Fruit fly (Drosophila melanogaster) whole organism, wandering third instar larva: ENCODE measurements around the gene Rph.

ENCODE experiments used
- Abd-B ChIP-seq: fragments of >200 bp; optimal IDR thresholded peaks from 2 replicates; lab custom pipeline; 2017; ENCODE audit warnings: missing biosample characterization, missing genetic modification characterization
- CG32264 ChIP-seq: fragments of 200-800 bp; sonication (Bioruptor generic); optimal IDR thresholded peaks from 2 replicates; lab custom pipeline; 2016; ENCODE audit warnings: missing biosample characterization, missing genetic modification characterization
- CG9705 ChIP-seq: fragments of 200-800 bp; sonication (Bioruptor generic); optimal IDR thresholded peaks from 2 replicates; lab custom pipeline; 2018; ENCODE audit warnings: missing biosample characterization, mild to moderate bottlenecking, missing genetic modification characterization
- CrebA ChIP-seq: fragments of 200-800 bp; sonication (Bioruptor generic); optimal IDR thresholded peaks from 2 replicates; lab custom pipeline; 2016; ENCODE audit warnings: missing biosample characterization, mild to moderate bottlenecking, missing genetic modification characterization, borderline replicate concordance
- Dfd ChIP-seq: fragments of >200 bp; optimal IDR thresholded peaks from 2 replicates; lab custom pipeline; 2017; ENCODE audit warnings: missing biosample characterization, missing genetic modification characterization
- Dif ChIP-seq: fragments of 200-275, 200-300 bp; sonication (Bioruptor generic); optimal IDR thresholded peaks from 2 replicates; lab custom pipeline; 2018; ENCODE audit warnings: missing biosample characterization, missing genetic modification characterization; ENCODE audit not compliant: partially characterized antibody
- GATAd ChIP-seq: sonication (Bioruptor generic); optimal IDR thresholded peaks from 2 replicates; lab custom pipeline; 2016; ENCODE audit warnings: missing biosample characterization, missing genetic modification characterization
- HLH106 ChIP-seq: fragments of 200-800 bp; optimal IDR thresholded peaks from 3 replicates; lab custom pipeline; 2019; ENCODE audit warnings: missing biosample characterization, mild to moderate bottlenecking, missing genetic modification characterization, moderate library complexity
- Hnf4 ChIP-seq: fragments of 200-800 bp; sonication (Bioruptor generic); optimal IDR thresholded peaks from 2 replicates; lab custom pipeline; 2016; ENCODE audit warnings: missing biosample characterization, mild to moderate bottlenecking, missing genetic modification characterization
- Hr78 ChIP-seq: fragments of >200 bp; optimal IDR thresholded peaks from 2 replicates; lab custom pipeline; 2017; ENCODE audit warnings: missing biosample characterization, missing genetic modification characterization
- Hr83 ChIP-seq: fragments of 200-300 bp; sonication (Bioruptor generic); optimal IDR thresholded peaks from 2 replicates; lab custom pipeline; 2016; ENCODE audit warnings: missing biosample characterization, mild to moderate bottlenecking, missing genetic modification characterization, moderate library complexity; ENCODE audit not compliant: poor library complexity, severe bottlenecking
- Jra ChIP-seq: sonication (Bioruptor generic); optimal IDR thresholded peaks from 2 replicates; lab custom pipeline; 2016; ENCODE audit warnings: missing biosample characterization, missing genetic modification characterization
- Mio ChIP-seq: sonication (Bioruptor generic); optimal IDR thresholded peaks from 2 replicates; lab custom pipeline; 2016; ENCODE audit warnings: missing biosample characterization, missing genetic modification characterization
- Myc ChIP-seq: fragments of >200 bp; optimal IDR thresholded peaks from 2 replicates; lab custom pipeline; 2017
- N ChIP-seq: fragments of >200 bp; optimal IDR thresholded peaks from 2 replicates; lab custom pipeline; 2018; ENCODE audit warnings: missing biosample characterization, missing external identifiers, missing genetic modification characterization
- OdsH ChIP-seq: fragments of 200-800 bp; sonication (Bioruptor generic); optimal IDR thresholded peaks from 2 replicates; lab custom pipeline; 2016; ENCODE audit warnings: missing biosample characterization, mild to moderate bottlenecking, missing genetic modification characterization
- Rel ChIP-seq, 2 experiments: fragments of 200-800 bp; sonication (Bioruptor generic) in 1 of 2; optimal IDR thresholded peaks; 2 replicates in 1 of 2; 3 replicates in 1 of 2; lab custom pipeline; 2016 to 2019; ENCODE audit warnings: mild to moderate bottlenecking in 2 of 2, missing biosample characterization in 2 of 2, missing genetic modification characterization in 2 of 2, moderate library complexity in 1 of 2
- Sp1 ChIP-seq: fragments of 200-800 bp; sonication (Bioruptor generic); optimal IDR thresholded peaks from 3 replicates; lab custom pipeline; 2019; ENCODE audit warnings: missing biosample characterization, mild to moderate bottlenecking, missing genetic modification characterization, moderate library complexity
- Vsx2 ChIP-seq: fragments of 200-300, 225-300 bp; sonication (Bioruptor generic); optimal IDR thresholded peaks from 2 replicates; lab custom pipeline; 2018; ENCODE audit warnings: missing biosample characterization, missing genetic modification characterization; ENCODE audit not compliant: partially characterized antibody
- br ChIP-seq: fragments of 200-800 bp; sonication (Bioruptor generic); optimal IDR thresholded peaks from 2 replicates; lab custom pipeline; 2016; ENCODE audit warnings: missing biosample characterization, missing genetic modification characterization
- brk ChIP-seq: fragments of 200-800 bp; sonication (Bioruptor generic); optimal IDR thresholded peaks from 2 replicates; lab custom pipeline; 2016; ENCODE audit warnings: missing biosample characterization, mild to moderate bottlenecking, missing genetic modification characterization
- dl ChIP-seq, 2 experiments: fragments of 175-275, 200-275 bp in 1 of 2; fragments of 200-275 bp in 1 of 2; sonication (Bioruptor generic); optimal IDR thresholded peaks; lab custom pipeline; 2018; ENCODE audit warnings: mild to moderate bottlenecking in 2 of 2, missing biosample characterization in 2 of 2, missing genetic modification characterization in 2 of 2, moderate library complexity in 2 of 2; ENCODE audit not compliant: partially characterized antibody in 2 of 2, insufficient read depth in 1 of 2
- dmrt93B ChIP-seq: fragments of 200-800 bp; sonication (Bioruptor generic); optimal IDR thresholded peaks from 2 replicates; lab custom pipeline; 2018; ENCODE audit warnings: missing biosample characterization, mild to moderate bottlenecking, missing genetic modification characterization
- dsf ChIP-seq: sonication (Bioruptor generic); optimal IDR thresholded peaks from 2 replicates; lab custom pipeline; 2016; ENCODE audit warnings: missing biosample characterization, missing genetic modification characterization, borderline replicate concordance
- ey ChIP-seq: fragments of 200-800 bp; sonication (Bioruptor generic); optimal IDR thresholded peaks from 2 replicates; lab custom pipeline; 2016; ENCODE audit warnings: missing biosample characterization, missing genetic modification characterization
- foxo ChIP-seq, 2 experiments: fragments of 200-800 bp; sonication (Bioruptor generic); optimal IDR thresholded peaks; 2 replicates in 1 of 2; 3 replicates in 1 of 2; lab custom pipeline; 2016 to 2017; ENCODE audit warnings: missing biosample characterization in 2 of 2, missing genetic modification characterization in 2 of 2
- fru ChIP-seq: fragments of 200-800 bp; sonication (Bioruptor generic); optimal IDR thresholded peaks from 3 replicates; lab custom pipeline; 2016; ENCODE audit warnings: missing biosample characterization, mild to moderate bottlenecking, missing genetic modification characterization
- h ChIP-seq: fragments of 200-800 bp; sonication (Bioruptor generic); optimal IDR thresholded peaks from 3 replicates; lab custom pipeline; 2016; ENCODE audit warnings: missing biosample characterization, mild to moderate bottlenecking, missing genetic modification characterization
- jim ChIP-seq: fragments of 175-275, 200-325 bp; sonication (Bioruptor generic); optimal IDR thresholded peaks from 2 replicates; lab custom pipeline; 2016; ENCODE audit warnings: missing biosample characterization, mild to moderate bottlenecking, missing genetic modification characterization
- lola ChIP-seq: fragments of >200 bp; optimal IDR thresholded peaks from 2 replicates; lab custom pipeline; 2017; ENCODE audit warnings: missing biosample characterization, missing genetic modification characterization
- pan ChIP-seq: fragments of >200 bp; optimal IDR thresholded peaks from 2 replicates; lab custom pipeline; 2017
- psq ChIP-seq: fragments of 200-800 bp; sonication (Bioruptor generic); optimal IDR thresholded peaks from 3 replicates; lab custom pipeline; 2017; ENCODE audit warnings: missing biosample characterization, mild to moderate bottlenecking, missing genetic modification characterization, moderate library complexity
- rgr ChIP-seq: fragments of 200-800 bp; sonication (Bioruptor generic); optimal IDR thresholded peaks from 3 replicates; lab custom pipeline; 2016; ENCODE audit warnings: missing biosample characterization, mild to moderate bottlenecking, missing genetic modification characterization
- sage ChIP-seq: fragments of 200-800 bp; sonication (Bioruptor generic); optimal IDR thresholded peaks from 2 replicates; lab custom pipeline; 2016; ENCODE audit warnings: missing biosample characterization, mild to moderate bottlenecking, missing genetic modification characterization
- sv ChIP-seq: fragments of 200-800 bp; sonication (Bioruptor generic); optimal IDR thresholded peaks from 3 replicates; lab custom pipeline; 2016; ENCODE audit warnings: missing biosample characterization, missing genetic modification characterization
- tai ChIP-seq: sonication (Bioruptor generic); optimal IDR thresholded peaks from 2 replicates; lab custom pipeline; 2016; ENCODE audit warnings: missing biosample characterization, missing genetic modification characterization
- usp ChIP-seq: fragments of >200 bp; optimal IDR thresholded peaks from 2 replicates; lab custom pipeline; 2017; ENCODE audit warnings: missing biosample characterization, missing genetic modification characterization
- woc ChIP-seq: sonication (Bioruptor generic); optimal IDR thresholded peaks from 2 replicates; lab custom pipeline; 2016; ENCODE audit warnings: missing biosample characterization, mild to moderate bottlenecking, missing genetic modification characterization

The Rph gene

DNA sequence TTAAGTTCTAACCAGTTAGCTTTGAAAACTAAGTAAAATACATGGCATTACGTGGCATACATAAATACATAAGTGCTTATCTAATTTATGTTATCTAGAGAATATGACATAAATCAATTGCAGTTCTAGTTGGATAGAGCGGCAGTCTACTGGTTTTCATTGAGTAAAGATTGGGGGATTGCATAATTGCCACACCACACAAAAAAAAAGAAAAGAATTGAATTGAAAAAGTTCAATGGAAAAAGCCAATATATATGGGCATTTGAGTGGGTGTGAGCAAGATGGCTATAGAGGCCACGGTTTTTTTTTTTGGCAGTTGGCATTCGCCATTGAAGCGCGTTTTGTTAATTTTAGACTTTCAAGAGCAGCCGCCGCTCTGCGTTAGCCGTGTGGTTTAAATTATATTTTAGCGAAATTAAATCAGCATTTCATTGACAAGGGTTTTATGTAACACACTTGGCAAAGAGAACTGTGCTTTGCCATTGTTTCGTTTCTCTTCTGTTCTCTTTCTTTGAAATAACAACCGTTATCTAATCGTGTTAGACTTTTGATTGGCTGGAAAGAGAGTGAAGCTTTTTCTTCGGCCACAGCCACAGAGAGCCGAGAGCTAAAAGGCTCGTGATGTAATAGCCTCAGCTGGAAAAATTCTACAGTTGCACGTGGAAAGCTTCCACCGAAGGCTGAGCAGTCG, 26.1 kb upstream of the Rph start:
- TF ChIP-seq CrebA (GFP tag; lab: Kevin White, UChicago) = peak; percentile 48
- TF ChIP-seq HLH106 (tag; lab: Kevin White, UChicago) = no peak
- no peak for TF ChIP-seq fru (GFP tag; lab: Kevin White, UChicago)
- TF ChIP-seq psq = no peak

DNA sequence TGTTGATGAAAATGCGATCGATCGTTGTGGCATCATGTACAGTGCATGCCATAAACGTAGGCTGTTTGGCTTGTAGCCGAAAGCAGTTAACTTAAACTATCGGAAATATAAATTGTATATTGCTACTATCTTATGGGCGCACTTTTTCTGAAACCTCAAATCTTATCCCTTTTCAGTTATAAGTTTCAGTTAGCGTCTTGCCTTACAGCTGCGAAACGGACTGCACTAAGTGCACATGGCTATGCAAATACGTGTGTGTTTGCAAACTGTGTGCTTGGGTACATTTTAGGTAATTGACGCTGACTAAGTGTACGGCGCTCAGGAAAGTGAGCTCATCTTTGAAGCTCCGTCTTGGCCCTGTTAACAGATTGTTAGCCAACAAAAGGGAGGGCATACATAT, 18.2 kb upstream of the Rph start:
- TF ChIP-seq Hr83 (GFP tag; lab: Kevin White, UChicago) (peak; percentile 50), N (GFP tag; lab: Kevin White, UChicago) (no peak), psq (peak; percentile 44), fru (GFP tag; lab: Kevin White, UChicago) (peak; percentile 79), Abd-B (GFP tag; lab: Kevin White, UChicago) (no peak), dmrt93B (GFP tag; lab: Kevin White, UChicago) (peak; percentile 64), dsf (no peak), ey (GFP tag; lab: Kevin White, UChicago) (peak; percentile 77), woc (GFP tag; lab: Kevin White, UChicago) (peak; percentile 32), OdsH (GFP tag; lab: Kevin White, UChicago) (peak; percentile 78), sage (peak; percentile 35), lola (GFP tag; lab: Kevin White, UChicago) (no peak), h (GFP tag; lab: Kevin White, UChicago) (peak; percentile 88), br (peak; percentile 80), foxo (GFP tag; optimal IDR thresholded peaks at IDR 0.05; lab: Kevin White, UChicago) (peak in 1 of 2 experiments; percentile 84), Myc (no peak), HLH106 (tag; lab: Kevin White, UChicago) (peak; percentile 82), usp (GFP tag; lab: Kevin White, UChicago) (no peak), Dfd (no peak), Jra (GFP tag; lab: Kevin White, UChicago) (no peak), GATAd (GFP tag; lab: Kevin White, UChicago) (peak; percentile 48), Vsx2 (GFP tag; lab: Kevin White, UChicago) (no peak), Dif (GFP tag; lab: Kevin White, UChicago) (no peak), Rel (GFP tag; optimal IDR thresholded peaks at IDR 0.05; lab: Kevin White, UChicago) (no peak), Rel (tag; optimal IDR thresholded peaks at IDR 0.05; lab: Kevin White, UChicago) (peak; percentile 29), brk (GFP tag; lab: Kevin White, UChicago) (no peak), Hnf4 (peak; percentile 74), CG32264 (GFP tag; lab: Kevin White, UChicago) (peak; percentile 56), jim (GFP tag; lab: Kevin White, UChicago) (peak; percentile 54), pan (no peak), CrebA (GFP tag; lab: Kevin White, UChicago) (no peak), tai (peak; percentile 77), Sp1 (GFP tag; lab: Kevin White, UChicago) (peak; percentile 69), Hr78 (GFP tag; lab: Kevin White, UChicago) (no peak), dl (GFP tag; optimal IDR thresholded peaks at IDR 0.05; lab: Kevin White, UChicago; ENCODE audit: insufficient read depth in 1 of 2, partially characterized antibody in 2 of 2) (no peak), CG9705 (peak; percentile 1), rgr (GFP tag; lab: Kevin White, UChicago) (peak; percentile 75), Mio (GFP tag; lab: Kevin White, UChicago) (no peak), sv (no peak)
